Fruit fly (Drosophila melanogaster) whole organism: ENCODE results near the gene CG11912.

ENCODE experiments used
- CG8478 ChIP-seq: fragments of >200 bp; optimal IDR thresholded peaks from 2 replicates; lab custom pipeline; 2018; ENCODE audit warnings: inconsistent platforms
- Dll ChIP-seq: fragments of >200 bp; optimal IDR thresholded peaks from 2 replicates; lab custom pipeline; 2017
- EcR ChIP-seq, 2 experiments: fragments of >200 bp; optimal IDR thresholded peaks; 2 replicates each; lab custom pipeline; 2017; ENCODE audit warnings: missing biosample characterization in 2 of 2, missing genetic modification characterization in 2 of 2, missing genetic modification reagents in 2 of 2
- pan ChIP-seq: fragments of >200 bp; optimal IDR thresholded peaks from 2 replicates; lab custom pipeline; 2017
- psq ChIP-seq: fragments of >200 bp; optimal IDR thresholded peaks from 2 replicates; lab custom pipeline; 2017
- usp ChIP-seq: fragments of >200 bp; optimal IDR thresholded peaks from 2 replicates; lab custom pipeline; 2017; ENCODE audit warnings: missing biosample characterization, missing genetic modification characterization, mixed read lengths

The CG11912 gene

DNA sequence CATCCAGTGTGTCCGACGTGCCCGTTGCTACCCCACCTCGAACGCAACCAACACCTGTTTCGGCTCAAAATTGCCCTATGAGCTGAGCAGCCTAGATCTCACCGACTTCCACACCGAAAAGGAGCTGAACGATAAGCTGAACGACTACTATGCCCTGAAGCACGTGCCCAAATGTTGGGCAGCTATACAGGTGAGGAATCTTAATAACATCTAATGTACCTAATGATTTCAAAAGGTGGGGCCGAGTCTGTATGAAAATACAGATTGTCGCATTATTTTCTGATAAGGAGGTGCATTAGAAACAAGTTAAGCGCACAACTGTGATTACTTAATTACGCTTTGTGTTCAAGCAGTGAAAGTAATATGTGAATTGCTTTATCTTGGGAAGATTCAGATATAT is 40.9 kb downstream of the CG11912 start, which contains the start of gene CG17078:
Gene CG17078, minus strand, starts transcription at position 101 of the 400 bp plus-strand sequence.
- TF ChIP-seq CG8478 = no peak
- TF ChIP-seq usp = no peak
- no peak for TF ChIP-seq EcR (GFP tag; optimal IDR thresholded peaks at IDR 0.05; lab: Kevin White, UChicago)
- TF ChIP-seq Dll (lab: Kevin White, UChicago) = no peak
- no peak for TF ChIP-seq pan (lab: Kevin White, UChicago)
- no peak for TF ChIP-seq psq (lab: Kevin White, UChicago)

DNA sequence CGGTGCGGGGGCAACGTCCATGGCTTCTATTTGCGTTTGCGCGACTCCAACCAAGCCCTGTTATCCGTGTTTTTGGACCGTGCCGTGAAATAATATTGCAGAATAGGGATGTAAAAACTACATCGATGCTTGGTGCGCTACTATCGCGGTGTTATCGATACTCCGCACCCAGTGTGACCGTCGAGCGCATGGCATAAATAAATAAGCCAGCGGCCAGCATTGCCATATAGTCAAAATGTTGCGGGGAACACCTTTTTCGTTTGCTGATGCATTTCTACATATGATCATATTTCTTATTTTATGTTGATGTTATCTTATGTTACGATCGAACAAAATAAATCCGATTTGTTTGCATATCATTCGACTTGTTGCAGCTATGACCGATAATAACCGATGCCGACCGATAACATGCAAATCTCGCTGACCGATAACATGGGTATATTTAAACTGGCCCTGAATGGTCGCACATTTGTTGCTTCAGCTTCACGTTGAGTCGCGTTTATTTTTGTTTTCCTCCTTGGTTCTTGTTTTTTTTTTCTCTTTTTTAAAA is 41.9 kb downstream of the CG11912 start, which contains the start of gene smo:
Gene smo, plus strand, starts transcription at position 461 of the 550 bp plus-strand sequence.
- TF ChIP-seq Dll (lab: Kevin White, UChicago) (no peak), pan (lab: Kevin White, UChicago) (no peak), EcR (GFP tag; optimal IDR thresholded peaks at IDR 0.05; lab: Kevin White, UChicago) (no peak), CG8478 (no peak), usp (no peak), psq (lab: Kevin White, UChicago) (no peak)

DNA sequence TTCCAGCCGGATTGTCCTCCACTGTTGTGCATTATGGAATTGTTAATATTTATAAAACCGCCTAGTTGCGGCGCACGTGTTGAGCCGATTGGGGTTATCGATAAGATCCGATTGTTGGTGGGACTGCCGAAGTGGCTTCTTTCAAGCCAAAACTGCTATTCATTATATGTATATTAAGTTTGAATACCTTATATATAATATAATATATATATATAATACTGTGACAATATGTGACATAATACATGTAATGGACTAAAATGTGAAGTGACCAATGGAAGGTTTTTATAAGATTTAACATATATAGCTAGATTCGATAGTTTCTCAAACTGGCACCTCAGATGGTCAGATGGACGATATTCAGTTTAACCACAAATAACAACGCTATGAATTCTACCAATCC is 45.5 kb downstream of the CG11912 start, which contains the start of the genes mbm and CG11555:
Gene mbm, minus strand, starts transcription at position 113 of the 400 bp plus-strand sequence.
Gene CG11555, plus strand, starts transcription at position 234 of the 400 bp plus-strand sequence.
- TF ChIP-seq pan (lab: Kevin White, UChicago) = no peak
- TF ChIP-seq CG8478 = no peak
- no peak for TF ChIP-seq usp
- no peak for TF ChIP-seq EcR (GFP tag; optimal IDR thresholded peaks at IDR 0.05; lab: Kevin White, UChicago)
- no peak for TF ChIP-seq Dll (lab: Kevin White, UChicago)
- TF ChIP-seq psq (lab: Kevin White, UChicago) = no peak

DNA sequence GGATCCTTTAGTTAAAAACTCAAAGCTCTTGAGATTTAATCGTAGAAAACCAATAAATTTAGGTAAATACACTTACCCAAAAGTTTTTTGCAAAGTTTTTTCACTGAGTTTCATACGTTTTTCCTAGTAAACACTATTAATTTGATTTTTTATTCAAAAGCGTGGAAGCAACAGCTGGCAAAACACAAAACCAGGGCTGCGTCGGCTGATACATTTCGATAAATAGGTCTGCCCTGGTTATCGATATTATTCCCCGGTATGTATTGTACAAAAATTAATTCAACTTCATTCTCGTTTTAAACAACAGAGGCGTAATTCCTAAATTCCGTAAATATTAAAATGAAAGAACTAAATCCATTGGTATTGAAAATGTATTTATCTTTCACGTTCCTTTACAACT is 47.5 kb downstream of the CG11912 start, which contains the start of gene Dus1:
Gene Dus1, minus strand, starts transcription at position 192 of the 400 bp plus-strand sequence.
- TF ChIP-seq usp (no peak), Dll (lab: Kevin White, UChicago) (no peak)

DNA sequence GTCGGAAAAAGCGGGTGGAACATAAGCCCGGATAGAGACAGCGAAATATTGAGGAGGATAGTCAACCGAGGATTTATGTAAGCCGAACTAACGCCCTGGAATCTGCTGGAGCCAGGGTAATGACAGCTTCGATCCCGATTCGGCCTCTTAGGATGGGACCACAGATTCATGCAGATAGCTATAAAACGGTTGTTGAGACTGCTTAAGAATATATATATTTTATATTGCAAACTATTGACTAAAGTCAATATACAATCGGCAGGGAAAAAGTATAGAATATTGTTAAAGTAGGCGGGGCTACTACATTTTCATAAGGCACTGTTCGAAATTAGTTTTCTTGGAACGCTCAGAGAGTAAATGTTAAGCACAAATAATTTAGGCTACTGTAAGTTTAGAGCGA is 50.3 kb downstream of the CG11912 start, which contains the start of gene CG3345:
Gene CG3345, plus strand, starts transcription at position 301 of the 400 bp plus-strand sequence.
- TF ChIP-seq CG8478 (no peak), EcR (GFP tag; optimal IDR thresholded peaks at IDR 0.05; lab: Kevin White, UChicago) (no peak), pan (lab: Kevin White, UChicago) (no peak), Dll (lab: Kevin White, UChicago) (no peak), usp (no peak), psq (lab: Kevin White, UChicago) (no peak)
